Worm (Caenorhabditis elegans) whole organism, L4 larva: ENCODE data around the gene eri-9.

ENCODE experiments used
- F10B5.3 ChIP-seq: sonication (generic microtip); optimal IDR thresholded peaks from 2 replicates; lab custom pipeline; 2016; ENCODE audit warnings: mild to moderate bottlenecking, missing genetic modification characterization, missing compliant biosample characterization
- F49E8.2 ChIP-seq: sonication (generic microtip); optimal IDR thresholded peaks from 2 replicates; lab custom pipeline; 2016; ENCODE audit warnings: missing compliant biosample characterization, mild to moderate bottlenecking, missing genetic modification characterization, borderline replicate concordance
- R02D3.7 ChIP-seq: fragments of 150-350 bp; sonication (generic microtip); optimal IDR thresholded peaks from 3 replicates; lab custom pipeline; 2014; ENCODE audit warnings: missing biosample characterization, missing genetic modification characterization
- T20F7.1 ChIP-seq: fragments of 200-800 bp; sonication (Bioruptor generic); optimal IDR thresholded peaks from 2 replicates; lab custom pipeline; 2018; ENCODE audit warnings: mild to moderate bottlenecking, missing genetic modification characterization, missing compliant biosample characterization
- ZK546.5 ChIP-seq, 2 experiments: sonication (generic microtip); optimal IDR thresholded peaks; 2 replicates each; lab custom pipeline; 2017; ENCODE audit warnings: missing biosample characterization in 2 of 2, missing genetic modification characterization in 2 of 2
- ceh-28 ChIP-seq: fragments of 150-350 bp; optimal IDR thresholded peaks from 2 replicates; lab custom pipeline; 2014; ENCODE audit warnings: missing biosample characterization, missing genetic modification reagents, missing genetic modification characterization
- ceh-32 ChIP-seq: sonication (generic microtip); optimal IDR thresholded peaks from 2 replicates; lab custom pipeline; 2016; ENCODE audit warnings: mild to moderate bottlenecking, missing genetic modification characterization, missing compliant biosample characterization; ENCODE audit not compliant: poor library complexity
- ceh-62 ChIP-seq: sonication (generic microtip); optimal IDR thresholded peaks from 2 replicates; lab custom pipeline; 2017; ENCODE audit warnings: missing biosample characterization, missing genetic modification characterization
- ceh-82 ChIP-seq: sonication (generic microtip); optimal IDR thresholded peaks from 2 replicates; lab custom pipeline; 2017; ENCODE audit warnings: missing biosample characterization, missing genetic modification characterization
- ces-1 ChIP-seq: fragments of 150-350 bp; sonication (generic microtip); optimal IDR thresholded peaks from 4 replicates; lab custom pipeline; 2014; ENCODE audit warnings: missing biosample characterization, missing genetic modification reagents, missing genetic modification characterization
- cey-2 ChIP-seq: sonication (generic microtip); optimal IDR thresholded peaks from 3 replicates; lab custom pipeline; 2017; ENCODE audit warnings: missing genetic modification characterization, mild to moderate bottlenecking, missing compliant biosample characterization, antibody characterized with exemption, borderline replicate concordance; ENCODE audit not compliant: insufficient read depth
- daf-12 ChIP-seq: fragments of 150-350 bp; optimal IDR thresholded peaks from 2 replicates; lab custom pipeline; 2014; ENCODE audit warnings: missing biosample characterization, missing genetic modification reagents, missing genetic modification characterization
- dmd-6 ChIP-seq: fragments of 200-800 bp; sonication (Bioruptor generic); IDR thresholded peaks from 2 replicates; pipeline ENCODE4 v1.3.6; 2022; ENCODE audit warnings: missing genetic modification reagents, missing genetic modification characterization, missing compliant biosample characterization
- dmd-8 ChIP-seq: fragments of 200-800 bp; sonication (Bioruptor generic); IDR thresholded peaks from 2 replicates; pipeline ENCODE4 v1.3.6; 2022; ENCODE audit warnings: missing genetic modification characterization, missing compliant biosample characterization
- dpl-1 ChIP-seq: fragments of 150-350 bp; optimal IDR thresholded peaks from 2 replicates; lab custom pipeline; 2014; ENCODE audit warnings: missing biosample characterization, missing genetic modification reagents, missing genetic modification characterization
- duxl-1 ChIP-seq: sonication (generic microtip); optimal IDR thresholded peaks from 2 replicates; lab custom pipeline; 2016; ENCODE audit warnings: mild to moderate bottlenecking, missing genetic modification characterization, moderate library complexity, missing compliant biosample characterization; ENCODE audit not compliant: poor library complexity
- egl-27 ChIP-seq: sonication (generic microtip); optimal IDR thresholded peaks from 3 replicates; lab custom pipeline; 2017; ENCODE audit warnings: missing biosample characterization, missing genetic modification reagents, missing genetic modification characterization
- egl-43 ChIP-seq: fragments of 200-800 bp; sonication (Bioruptor generic); IDR thresholded peaks from 2 replicates; pipeline ENCODE4 v1.3.6; 2022; ENCODE audit warnings: missing genetic modification reagents, missing genetic modification characterization, missing compliant biosample characterization
- fkh-10 ChIP-seq: fragments of 150-350 bp; optimal IDR thresholded peaks from 2 replicates; lab custom pipeline; 2014; ENCODE audit warnings: missing biosample characterization, missing genetic modification reagents, missing genetic modification characterization
- gei-8 ChIP-seq: fragments of 200-800 bp; sonication (Bioruptor generic); optimal IDR thresholded peaks from 2 replicates; lab custom pipeline; 2018; ENCODE audit warnings: mild to moderate bottlenecking, missing genetic modification characterization, missing compliant biosample characterization
- hif-1 ChIP-seq, 2 experiments: sonication (generic microtip); optimal IDR thresholded peaks; 2 replicates each; lab custom pipeline; 2016 to 2017; ENCODE audit warnings: missing compliant biosample characterization in 2 of 2, missing genetic modification characterization in 2 of 2, missing genetic modification reagents in 2 of 2, missing genotype in 2 of 2, mild to moderate bottlenecking in 1 of 2
- hlh-11 ChIP-seq: fragments of 200-800 bp; sonication (Bioruptor generic); optimal IDR thresholded peaks from 2 replicates; lab custom pipeline; 2018; ENCODE audit warnings: mild to moderate bottlenecking, missing genetic modification characterization, missing compliant biosample characterization
- hlh-30 ChIP-seq: sonication (generic microtip); optimal IDR thresholded peaks from 2 replicates; lab custom pipeline; 2017; ENCODE audit warnings: antibody characterized with exemption, mild to moderate bottlenecking, missing genetic modification characterization, missing compliant biosample characterization; ENCODE audit not compliant: insufficient read depth
- hmg-1.1 ChIP-seq: fragments of 200-800 bp; sonication (Bioruptor generic); IDR thresholded peaks from 2 replicates; pipeline ENCODE4 v1.3.6; 2022; ENCODE audit warnings: missing genetic modification reagents, missing genetic modification characterization, missing compliant biosample characterization
- lin-1 ChIP-seq: fragments of 200-800 bp; sonication (Bioruptor generic); IDR thresholded peaks from 2 replicates; pipeline ENCODE4 v1.3.6; 2022; ENCODE audit warnings: missing genetic modification reagents, missing genetic modification characterization, missing compliant biosample characterization
- lin-13 ChIP-seq: fragments of 150-350 bp; optimal IDR thresholded peaks from 2 replicates; lab custom pipeline; 2014; ENCODE audit warnings: missing biosample characterization, missing genetic modification reagents, missing genetic modification characterization
- lin-15B ChIP-seq: fragments of 150-350 bp; sonication (generic microtip); optimal IDR thresholded peaks from 3 replicates; lab custom pipeline; 2014; ENCODE audit warnings: missing biosample characterization, missing genetic modification characterization
- lin-29 ChIP-seq: fragments of 200-800 bp; sonication (Bioruptor generic); IDR thresholded peaks from 2 replicates; pipeline ENCODE4 v1.3.6; 2022; ENCODE audit warnings: missing genetic modification reagents, missing genetic modification characterization, missing compliant biosample characterization
- madf-9 ChIP-seq: fragments of 200-800 bp; sonication (Bioruptor generic); conservative IDR thresholded peaks from 2 replicates; pipeline ENCODE4 v1.3.6; 2022; ENCODE audit warnings: missing genetic modification reagents, missing genetic modification characterization, missing compliant biosample characterization
- mep-1 ChIP-seq: fragments of 150-350 bp; sonication (generic microtip); optimal IDR thresholded peaks from 3 replicates; lab custom pipeline; 2014; ENCODE audit warnings: missing biosample characterization, missing genetic modification characterization
- mes-2 ChIP-seq: sonication (generic microtip); optimal IDR thresholded peaks from 2 replicates; lab custom pipeline; 2016; ENCODE audit warnings: missing genotype, mild to moderate bottlenecking, missing genetic modification characterization, missing compliant biosample characterization; ENCODE audit not compliant: poor library complexity, severe bottlenecking
- mxl-2 ChIP-seq: fragments of 200-800 bp; sonication (Bioruptor generic); conservative IDR thresholded peaks from 2 replicates; pipeline ENCODE4 v1.3.6; 2022; ENCODE audit warnings: missing genetic modification reagents, missing genetic modification characterization, missing compliant biosample characterization
- mxl-3 ChIP-seq: fragments of 200-800 bp; sonication (Bioruptor generic); optimal IDR thresholded peaks from 2 replicates; lab custom pipeline; 2018; ENCODE audit warnings: mild to moderate bottlenecking, missing genetic modification characterization, missing compliant biosample characterization
- nhr-10 ChIP-seq: fragments of 150-350 bp; optimal IDR thresholded peaks from 2 replicates; lab custom pipeline; 2014; ENCODE audit warnings: missing biosample characterization, missing genetic modification characterization
- nhr-102 ChIP-seq: sonication (generic microtip); optimal IDR thresholded peaks from 2 replicates; lab custom pipeline; 2016; ENCODE audit warnings: mild to moderate bottlenecking, missing genetic modification characterization, moderate library complexity, missing compliant biosample characterization
- nhr-11 ChIP-seq: fragments of 150-350 bp; optimal IDR thresholded peaks from 2 replicates; lab custom pipeline; 2014; ENCODE audit warnings: missing biosample characterization, missing genetic modification characterization
- nhr-111 ChIP-seq: fragments of 200-800 bp; sonication (Bioruptor generic); optimal IDR thresholded peaks from 2 replicates; lab custom pipeline; 2018; ENCODE audit warnings: mild to moderate bottlenecking, missing genetic modification characterization, missing compliant biosample characterization
- nhr-25 ChIP-seq: sonication (generic microtip); optimal IDR thresholded peaks from 2 replicates; lab custom pipeline; 2017; ENCODE audit warnings: missing genetic modification characterization, mild to moderate bottlenecking, missing compliant biosample characterization, antibody characterized with exemption, moderate library complexity, borderline replicate concordance; ENCODE audit not compliant: insufficient read depth
- nhr-41 ChIP-seq: fragments of 200-800 bp; sonication (Bioruptor generic); IDR thresholded peaks from 2 replicates; pipeline ENCODE4 v1.3.6; 2022; ENCODE audit warnings: missing genetic modification reagents, missing genetic modification characterization, missing compliant biosample characterization
- nhr-48 ChIP-seq: sonication (generic microtip); optimal IDR thresholded peaks from 2 replicates; lab custom pipeline; 2016; ENCODE audit warnings: mild to moderate bottlenecking, missing genetic modification characterization, missing compliant biosample characterization
- nhr-6 ChIP-seq: fragments of 150-350 bp; optimal IDR thresholded peaks from 2 replicates; lab custom pipeline; 2014; ENCODE audit warnings: missing biosample characterization, missing genetic modification characterization
- nhr-76 ChIP-seq: fragments of 150-350 bp; optimal IDR thresholded peaks from 2 replicates; lab custom pipeline; 2014; ENCODE audit warnings: missing biosample characterization, missing genetic modification characterization
- nhr-77 ChIP-seq: fragments of 150-350 bp; optimal IDR thresholded peaks from 2 replicates; lab custom pipeline; 2014; ENCODE audit warnings: missing biosample characterization, missing genetic modification characterization
- pha-4 ChIP-seq, 2 experiments: fragments of 150-350 bp in 1 of 2; fragments of 200-800 bp in 1 of 2; sonication (Bioruptor generic) in 1 of 2; IDR thresholded peaks in 1 of 2; optimal IDR thresholded peaks in 1 of 2; 2 replicates each; pipeline versions ENCODE4 v1.3.6 to Lab custom; 2014 to 2022; ENCODE audit warnings: missing genetic modification characterization in 2 of 2, missing genetic modification reagents in 2 of 2, missing biosample characterization in 1 of 2, missing compliant biosample characterization in 1 of 2
- saeg-2 ChIP-seq: fragments of 200-800 bp; sonication (Bioruptor generic); IDR thresholded peaks from 2 replicates; pipeline ENCODE4 v1.3.6; 2022; ENCODE audit warnings: missing genetic modification reagents, missing genetic modification characterization, missing compliant biosample characterization
- skn-1 ChIP-seq: fragments of 150-350 bp; optimal IDR thresholded peaks from 2 replicates; lab custom pipeline; 2014; ENCODE audit warnings: missing biosample characterization, missing genetic modification characterization
- spr-1 ChIP-seq: sonication (generic microtip); optimal IDR thresholded peaks from 2 replicates; lab custom pipeline; 2016; ENCODE audit warnings: mild to moderate bottlenecking, missing genetic modification characterization, missing compliant biosample characterization
- tag-97 ChIP-seq: fragments of 200-800 bp; sonication (Bioruptor generic); IDR thresholded peaks from 2 replicates; pipeline ENCODE4 v1.3.6; 2022; ENCODE audit warnings: missing genetic modification characterization, missing compliant biosample characterization
- vab-7 ChIP-seq: fragments of 200-800 bp; sonication (Bioruptor generic); IDR thresholded peaks from 2 replicates; pipeline ENCODE4 v1.3.6; 2022; ENCODE audit warnings: missing genetic modification reagents, missing genetic modification characterization, missing compliant biosample characterization
- zag-1 ChIP-seq: fragments of 150-350 bp; optimal IDR thresholded peaks from 2 replicates; lab custom pipeline; 2014; ENCODE audit warnings: missing biosample characterization, missing genetic modification characterization
- ztf-7 ChIP-seq: fragments of 150-350 bp; optimal IDR thresholded peaks from 2 replicates; lab custom pipeline; 2014; ENCODE audit warnings: missing biosample characterization, missing genetic modification characterization

eri-9 gene

DNA sequence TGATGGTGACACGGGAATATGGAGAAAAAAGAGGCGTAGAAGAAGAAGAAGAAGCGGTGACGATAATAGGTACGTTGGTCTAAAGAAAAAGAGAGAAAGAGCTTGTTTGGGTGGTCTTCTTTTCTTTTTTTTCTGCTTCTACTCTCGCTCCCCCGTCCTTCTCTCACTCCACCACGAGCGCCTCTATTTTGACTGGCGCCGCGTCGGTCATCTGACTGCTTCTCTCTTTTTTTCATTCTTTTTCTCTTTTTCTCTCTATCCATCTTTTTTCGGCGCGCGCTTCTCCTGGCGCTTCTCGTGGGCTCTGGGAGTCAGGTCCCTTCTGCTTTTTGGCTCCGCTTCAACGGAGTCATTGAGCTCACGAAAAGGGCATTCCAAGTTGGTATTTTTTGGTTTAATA, 18.1 kb downstream of the eri-9 start:
- TF ChIP-seq egl-43 (peak; percentile 56; the same call in 1 of the 2 replicates), nhr-48 (tag; lab: Kevin White, UChicago) (no peak), madf-9 (peak; percentile 64), saeg-2 (GFP tag; lab: Robert Waterston, UW) (no peak), lin-15B (tag; lab: Kevin White, UChicago) (no peak), dmd-6 (GFP tag; lab: Robert Waterston, UW) (no peak), tag-97 (GFP tag; lab: Robert Waterston, UW) (no peak), mes-2 (peak; percentile 25), zag-1 (no peak), cey-2 (tag; lab: Kevin White, UChicago) (no peak), nhr-111 (no peak), nhr-25 (tag; lab: Kevin White, UChicago) (no peak), nhr-6 (tag; lab: Kevin White, UChicago) (no peak), nhr-10 (no peak), ZK546.5 (tag; optimal IDR thresholded peaks at IDR 0.05; lab: Kevin White, UChicago) (no peak), hmg-1.1 (GFP tag; lab: Robert Waterston, UW) (peak; percentile 68), skn-1 (tag; lab: Kevin White, UChicago) (no peak), hlh-30 (tag; lab: Kevin White, UChicago) (peak; percentile 97), nhr-41 (GFP tag; lab: Robert Waterston, UW) (no peak), spr-1 (no peak), dpl-1 (GFP tag; lab: Kevin White, UChicago) (no peak), F10B5.3 (no peak), gei-8 (GFP tag; lab: Kevin White, UChicago) (no peak), egl-27 (tag; lab: Kevin White, UChicago) (no peak), lin-29 (GFP tag; lab: Robert Waterston, UW) (no peak), F49E8.2 (no peak), pha-4 (GFP tag; IDR thresholded peaks at IDR 0.05; lab: Robert Waterston, UW) (no peak), pha-4 (tag; optimal IDR thresholded peaks at IDR 0.05; lab: Kevin White, UChicago) (no peak), vab-7 (GFP tag; lab: Robert Waterston, UW) (no peak), ceh-32 (tag; lab: Kevin White, UChicago) (no peak), ces-1 (GFP tag; lab: Kevin White, UChicago) (no peak), duxl-1 (tag; lab: Kevin White, UChicago) (no peak), mxl-2 (GFP tag; lab: Robert Waterston, UW) (no peak), mep-1 (tag; lab: Kevin White, UChicago) (peak; percentile 55), ceh-62 (tag; lab: Kevin White, UChicago) (no peak), hif-1 (tag; optimal IDR thresholded peaks at IDR 0.05; lab: Kevin White, UChicago) (peak in 1 of 2 experiments; percentile 62), nhr-11 (tag; lab: Kevin White, UChicago) (no peak), mxl-3 (no peak), ceh-28 (tag; lab: Kevin White, UChicago) (no peak), fkh-10 (GFP tag; lab: Kevin White, UChicago) (peak; percentile 23), lin-1 (no peak), nhr-77 (tag; lab: Kevin White, UChicago) (no peak), hlh-11 (tag; lab: Kevin White, UChicago) (peak; percentile 58), lin-13 (no peak), nhr-102 (tag; lab: Kevin White, UChicago) (no peak), dmd-8 (GFP tag; lab: Robert Waterston, UW) (no peak), nhr-76 (tag; lab: Kevin White, UChicago) (no peak), ztf-7 (tag; lab: Kevin White, UChicago) (no peak), T20F7.1 (no peak), ceh-82 (no peak), daf-12 (tag; lab: Kevin White, UChicago) (no peak), R02D3.7 (tag; lab: Kevin White, UChicago) (no peak)
